Fruit fly (Drosophila melanogaster) whole organism, embryonic: ENCODE data around the gene CG5043.

Experiments
- Atf3 ChIP-seq: fragments of 200-800 bp; sonication (Bioruptor generic); optimal IDR thresholded peaks from 3 replicates; lab custom pipeline; 2016; ENCODE audit warnings: missing biosample characterization, missing genetic modification characterization
- CG10209 ChIP-seq: fragments of 200-800 bp; sonication (Bioruptor generic); optimal IDR thresholded peaks from 3 replicates; lab custom pipeline; 2017; ENCODE audit warnings: missing biosample characterization, mild to moderate bottlenecking, missing genetic modification characterization, missing genetic modification reagents
- CG11456 ChIP-seq: fragments of 200-800 bp; sonication (Bioruptor generic); IDR thresholded peaks from 3 replicates; pipeline ENCODE4 v1.3.6; 2022; ENCODE audit warnings: missing biosample characterization, missing genetic modification characterization
- CG12071 ChIP-seq: fragments of 200-800 bp; sonication (Bioruptor generic); optimal IDR thresholded peaks from 3 replicates; lab custom pipeline; 2018; ENCODE audit warnings: missing biosample characterization, mild to moderate bottlenecking, missing genetic modification characterization
- CG12104 ChIP-seq: fragments of 200-800 bp; sonication (Bioruptor generic); optimal IDR thresholded peaks from 3 replicates; lab custom pipeline; 2016; ENCODE audit warnings: missing biosample characterization, missing genetic modification characterization
- CG12744 ChIP-seq: fragments of 200-800 bp; sonication (Bioruptor generic); optimal IDR thresholded peaks from 2 replicates; lab custom pipeline; 2016; ENCODE audit warnings: missing biosample characterization, missing genetic modification characterization
- CG13894 ChIP-seq: fragments of 200-800 bp; sonication (Bioruptor generic); optimal IDR thresholded peaks from 3 replicates; lab custom pipeline; 2018; ENCODE audit warnings: missing biosample characterization, mild to moderate bottlenecking, missing genetic modification characterization, moderate library complexity
- CG15514 ChIP-seq: fragments of 200-800 bp; sonication (Bioruptor generic); optimal IDR thresholded peaks from 3 replicates; lab custom pipeline; 2017; ENCODE audit warnings: missing biosample characterization, missing genetic modification characterization, mild to moderate bottlenecking, moderate library complexity, missing genetic modification reagents
- CG15601 ChIP-seq: fragments of 200-800 bp; sonication (Bioruptor generic); optimal IDR thresholded peaks from 3 replicates; lab custom pipeline; 2019; ENCODE audit warnings: missing biosample characterization, mild to moderate bottlenecking, missing genetic modification characterization, moderate library complexity
- CG17568 ChIP-seq: fragments of 200-800 bp; sonication (Bioruptor generic); optimal IDR thresholded peaks from 2 replicates; lab custom pipeline; 2018; ENCODE audit warnings: missing biosample characterization, mild to moderate bottlenecking, missing genetic modification characterization, moderate library complexity
- CG17829 ChIP-seq: fragments of 200-800 bp; optimal IDR thresholded peaks from 2 replicates; lab custom pipeline; 2019; ENCODE audit warnings: missing biosample characterization, mild to moderate bottlenecking, missing genetic modification characterization, moderate library complexity
- CG18011 ChIP-seq: fragments of 200-800 bp; sonication (Bioruptor generic); optimal IDR thresholded peaks from 2 replicates; lab custom pipeline; 2017; ENCODE audit warnings: missing biosample characterization, missing genetic modification characterization, mild to moderate bottlenecking, moderate library complexity, missing genotype
- CG18599 ChIP-seq: fragments of 200-800 bp; sonication (Bioruptor generic); optimal IDR thresholded peaks from 3 replicates; lab custom pipeline; 2017; ENCODE audit warnings: missing biosample characterization, missing genetic modification characterization, mild to moderate bottlenecking, moderate library complexity, missing genetic modification reagents
- CG2120 ChIP-seq: fragments of 200-800 bp; sonication (Bioruptor generic); optimal IDR thresholded peaks from 3 replicates; lab custom pipeline; 2016; ENCODE audit warnings: missing biosample characterization, missing genetic modification characterization
- CG31224 ChIP-seq: fragments of 200-800 bp; sonication (Bioruptor generic); IDR thresholded peaks from 2 replicates; pipeline ENCODE4 v1.3.6; 2022; ENCODE audit warnings: missing biosample characterization, missing genetic modification characterization
- CG31365 ChIP-seq: fragments of 200-800 bp; sonication (Bioruptor generic); optimal IDR thresholded peaks from 2 replicates; lab custom pipeline; 2018; ENCODE audit warnings: missing biosample characterization, mild to moderate bottlenecking, missing genetic modification characterization
- CG32767 ChIP-seq: fragments of 200-800 bp; sonication (Bioruptor generic); IDR thresholded peaks from 2 replicates; pipeline ENCODE4 v1.3.6; 2022; ENCODE audit warnings: missing biosample characterization, missing genetic modification characterization
- CG33213 ChIP-seq: fragments of 200-800 bp; sonication (Bioruptor generic); optimal IDR thresholded peaks from 3 replicates; lab custom pipeline; 2016; ENCODE audit warnings: missing biosample characterization, missing genetic modification characterization
- CG3726 ChIP-seq: fragments of 200-800 bp; sonication (Bioruptor generic); IDR thresholded peaks from 3 replicates; pipeline ENCODE4, ENCODE4 v1.3.6; 2022; ENCODE audit warnings: missing biosample characterization, missing genetic modification characterization
- CG6765 ChIP-seq: fragments of 200-800 bp; sonication (Bioruptor generic); optimal IDR thresholded peaks from 3 replicates; lab custom pipeline; 2017; ENCODE audit warnings: missing biosample characterization, mild to moderate bottlenecking, missing genetic modification characterization
- CG7556 ChIP-seq: fragments of 200-800 bp; sonication (Bioruptor generic); optimal IDR thresholded peaks from 2 replicates; lab custom pipeline; 2017; ENCODE audit warnings: missing biosample characterization, mild to moderate bottlenecking, missing genetic modification characterization
- CG8281 ChIP-seq: fragments of 200-800 bp; sonication (Bioruptor generic); optimal IDR thresholded peaks from 2 replicates; lab custom pipeline; 2018; ENCODE audit warnings: missing biosample characterization, mild to moderate bottlenecking, missing genetic modification characterization, moderate library complexity
- Dek ChIP-seq: fragments of 200-800 bp; sonication (Bioruptor generic); optimal IDR thresholded peaks from 3 replicates; lab custom pipeline; 2019; ENCODE audit warnings: missing biosample characterization, mild to moderate bottlenecking, missing genetic modification characterization, moderate library complexity
- Drgx ChIP-seq: fragments of 200-800 bp; sonication (Bioruptor generic); IDR thresholded peaks from 2 replicates; pipeline ENCODE4 v1.3.6; 2022; ENCODE audit warnings: missing biosample characterization, missing genetic modification characterization
- HLH3B ChIP-seq: fragments of 200-800 bp; sonication (Bioruptor generic); IDR thresholded peaks from 2 replicates; pipeline ENCODE4 v1.3.6; 2022; ENCODE audit warnings: missing biosample characterization, missing genetic modification characterization
- Hey ChIP-seq: fragments of 200-800 bp; sonication (Bioruptor generic); optimal IDR thresholded peaks from 3 replicates; lab custom pipeline; 2018; ENCODE audit warnings: missing biosample characterization, mild to moderate bottlenecking, missing genetic modification characterization
- HmgZ ChIP-seq: fragments of 200-800 bp; sonication (Bioruptor generic); optimal IDR thresholded peaks from 2 replicates; lab custom pipeline; 2018; ENCODE audit warnings: missing biosample characterization, mild to moderate bottlenecking, missing genetic modification characterization
- MTF-1 ChIP-seq: fragments of 200-800 bp; sonication (Bioruptor generic); optimal IDR thresholded peaks from 2 replicates; lab custom pipeline; 2018; ENCODE audit warnings: missing biosample characterization, mild to moderate bottlenecking, missing genetic modification characterization, borderline replicate concordance
- Rfx ChIP-seq: fragments of 200-800 bp; sonication (Bioruptor generic); IDR thresholded peaks from 2 replicates; pipeline ENCODE4 v1.3.6; 2022; ENCODE audit warnings: missing biosample characterization, missing genetic modification characterization
- Taf1 ChIP-seq: fragments of 200-800 bp; sonication (Bioruptor generic); IDR thresholded peaks from 2 replicates; pipeline ENCODE4 v1.3.6; 2022; ENCODE audit warnings: missing biosample characterization, missing genetic modification characterization
- Trl ChIP-seq, 3 experiments: fragments of >200 bp in 2 of 3; fragments of 200-800 bp in 1 of 3; sonication (Bioruptor generic) in 1 of 3; optimal IDR thresholded peaks; 2 replicates in 1 of 3; 3 replicates in 2 of 3; lab custom pipeline; 2016 to 2017; ENCODE audit warnings: missing biosample characterization in 1 of 3, missing genetic modification characterization in 1 of 3
- ash1 ChIP-seq: fragments of 200-800 bp; sonication (Bioruptor generic); optimal IDR thresholded peaks from 2 replicates; lab custom pipeline; 2018; ENCODE audit warnings: missing biosample characterization, mild to moderate bottlenecking, missing genetic modification characterization
- bab2 ChIP-seq: fragments of 200-800 bp; sonication (Bioruptor generic); optimal IDR thresholded peaks from 2 replicates; lab custom pipeline; 2016; ENCODE audit warnings: missing biosample characterization, missing genetic modification characterization
- cas ChIP-seq: fragments of 200-800 bp; sonication (Bioruptor generic); IDR thresholded peaks from 2 replicates; pipeline ENCODE4 v1.3.6; 2022; ENCODE audit warnings: missing biosample characterization, missing genetic modification characterization
- cg ChIP-seq: fragments of 200-800 bp; sonication (Bioruptor generic); optimal IDR thresholded peaks from 3 replicates; lab custom pipeline; 2019; ENCODE audit warnings: missing biosample characterization, mild to moderate bottlenecking, missing genetic modification characterization, moderate library complexity
- cwo ChIP-seq: fragments of 200-800 bp; sonication (Bioruptor generic); optimal IDR thresholded peaks from 3 replicates; lab custom pipeline; 2017; ENCODE audit warnings: missing biosample characterization, missing genetic modification characterization, mild to moderate bottlenecking, moderate library complexity, missing genetic modification reagents
- eve ChIP-seq, 2 experiments: fragments of >200 bp; optimal IDR thresholded peaks; 2 replicates each; lab custom pipeline; 2017; ENCODE audit warnings: missing biosample characterization in 2 of 2, missing genetic modification characterization in 2 of 2
- fd3F ChIP-seq: fragments of 200-800 bp; sonication (Bioruptor generic); optimal IDR thresholded peaks from 2 replicates; lab custom pipeline; 2018; ENCODE audit warnings: missing biosample characterization, mild to moderate bottlenecking, missing genetic modification characterization, moderate library complexity
- fd96Cb ChIP-seq: fragments of 200-800 bp; sonication (Bioruptor generic); optimal IDR thresholded peaks from 2 replicates; lab custom pipeline; 2018; ENCODE audit warnings: missing biosample characterization, mild to moderate bottlenecking, missing genetic modification characterization, moderate library complexity
- ftz-f1 ChIP-seq: fragments of 200-800 bp; sonication (Bioruptor generic); optimal IDR thresholded peaks from 2 replicates; lab custom pipeline; 2016; ENCODE audit warnings: missing biosample characterization, missing genetic modification characterization
- grau ChIP-seq: fragments of 200-800 bp; optimal IDR thresholded peaks from 3 replicates; lab custom pipeline; 2019; ENCODE audit warnings: missing biosample characterization, mild to moderate bottlenecking, missing genetic modification characterization, moderate library complexity
- gsb-n ChIP-seq: fragments of 200-800 bp; sonication (Bioruptor generic); optimal IDR thresholded peaks from 3 replicates; lab custom pipeline; 2018; ENCODE audit warnings: missing biosample characterization, mild to moderate bottlenecking, missing genetic modification characterization
- h ChIP-seq: fragments of >200 bp; optimal IDR thresholded peaks from 2 replicates; lab custom pipeline; 2017
- kay ChIP-seq: fragments of 200-800 bp; sonication (Bioruptor generic); optimal IDR thresholded peaks from 2 replicates; lab custom pipeline; 2016; ENCODE audit warnings: missing biosample characterization, missing genetic modification characterization
- p53 ChIP-seq: fragments of 200-800 bp; sonication (Bioruptor generic); optimal IDR thresholded peaks from 2 replicates; lab custom pipeline; 2016; ENCODE audit warnings: missing biosample characterization, missing genetic modification characterization
- pfk ChIP-seq: fragments of 200-800 bp; sonication (Bioruptor generic); optimal IDR thresholded peaks from 2 replicates; lab custom pipeline; 2018; ENCODE audit warnings: missing biosample characterization, mild to moderate bottlenecking, missing genetic modification characterization, moderate library complexity
- ranshi ChIP-seq: fragments of 200-800 bp; sonication (Bioruptor generic); IDR thresholded peaks from 2 replicates; pipeline ENCODE4 v1.3.6; 2022; ENCODE audit warnings: missing biosample characterization, missing genetic modification characterization
- sob ChIP-seq: fragments of 200-800 bp; sonication (Bioruptor generic); IDR thresholded peaks from 2 replicates; pipeline ENCODE4 v1.3.6; 2022; ENCODE audit warnings: missing biosample characterization, missing genetic modification characterization
- tup ChIP-seq: fragments of 200-800 bp; sonication (Bioruptor generic); optimal IDR thresholded peaks from 2 replicates; lab custom pipeline; 2016; ENCODE audit warnings: missing biosample characterization, mild to moderate bottlenecking, missing genetic modification characterization, moderate library complexity
- wdn ChIP-seq: fragments of 200-800 bp; sonication (Bioruptor generic); IDR thresholded peaks from 2 replicates; pipeline ENCODE4 v1.3.6; 2022; ENCODE audit warnings: missing biosample characterization, missing genetic modification characterization

The CG5043 gene

dm6 chr2L:17470630-17471029 lies 37.0 kb downstream of the CG5043 start (continued):
- TF ChIP-seq eve (GFP tag; optimal IDR thresholded peaks at IDR 0.05; lab: Kevin White, UChicago) (no peak), CG32767 (GFP tag; lab: Robert Waterston, UW) (no peak), CG17568 (GFP tag; lab: Kevin White, UChicago) (peak; percentile 70), tup (GFP tag; lab: Kevin White, UChicago) (peak; percentile 14), Dek (tag; lab: Kevin White, UChicago) (peak; percentile 69), bab2 (GFP tag; lab: Kevin White, UChicago) (peak; percentile 52), Trl (optimal IDR thresholded peaks at IDR 0.05; lab: Kevin White, UChicago) (no peak), Trl (GFP tag; optimal IDR thresholded peaks at IDR 0.05; lab: Kevin White, UChicago) (peak; percentile 74), cwo (GFP tag; lab: Kevin White, UChicago) (peak; percentile 62), CG15514 (GFP tag; lab: Kevin White, UChicago) (peak; percentile 86), CG7556 (GFP tag; lab: Kevin White, UChicago) (peak; percentile 52), CG3726 (GFP tag; lab: Robert Waterston, UW) (no peak), sob (peak; percentile 78; the same call in 1 of the 2 replicates), CG11456 (peak; percentile 73; the same call in 1 of the 3 replicates), fd3F (GFP tag; lab: Kevin White, UChicago) (peak; percentile 89), Drgx (GFP tag; lab: Robert Waterston, UW) (no peak), CG6765 (GFP tag; lab: Kevin White, UChicago) (peak; percentile 77), wdn (GFP tag; lab: Robert Waterston, UW) (peak; percentile 47; the same call in 1 of the 2 replicates), fd96Cb (no peak), CG18599 (GFP tag; lab: Kevin White, UChicago) (peak; percentile 92), pfk (GFP tag; lab: Kevin White, UChicago) (peak; percentile 16), CG12071 (GFP tag; lab: Kevin White, UChicago) (peak; percentile 69), kay (GFP tag; lab: Kevin White, UChicago) (peak; percentile 7), h (lab: Kevin White, UChicago) (no peak), CG13894 (peak; percentile 79), CG31365 (tag; lab: Kevin White, UChicago) (peak; percentile 37), CG12104 (GFP tag; lab: Kevin White, UChicago) (peak; percentile 33), CG33213 (GFP tag; lab: Kevin White, UChicago) (peak; percentile 22), MTF-1 (GFP tag; lab: Kevin White, UChicago) (peak; percentile 28), Hey (tag; lab: Kevin White, UChicago) (peak; percentile 43), CG18011 (peak; percentile 57), ash1 (GFP tag; lab: Kevin White, UChicago) (peak; percentile 52), CG12744 (GFP tag; lab: Kevin White, UChicago) (peak; percentile 78), grau (tag; lab: Kevin White, UChicago) (peak; percentile 54), HmgZ (tag; lab: Kevin White, UChicago) (peak; percentile 62), CG2120 (GFP tag; lab: Kevin White, UChicago) (peak; percentile 83), CG15601 (tag; lab: Kevin White, UChicago) (no peak), ranshi (GFP tag; lab: Robert Waterston, UW) (peak; percentile 32; the same call in 1 of the 2 replicates), Rfx (GFP tag; lab: Robert Waterston, UW) (peak; percentile 78)

- TF ChIP-seq Taf1 (GFP tag; lab: Robert Waterston, UW) (no peak), grau (tag; lab: Kevin White, UChicago) (peak; percentile 4), cas (GFP tag; lab: Robert Waterston, UW) (no peak), ftz-f1 (GFP tag; lab: Kevin White, UChicago) (no peak), cg (GFP tag; lab: Kevin White, UChicago) (peak; percentile 37), CG10209 (no peak), HmgZ (tag; lab: Kevin White, UChicago) (peak; percentile 11), CG17829 (tag; lab: Kevin White, UChicago) (no peak), HLH3B (GFP tag; lab: Robert Waterston, UW) (no peak), Atf3 (GFP tag; lab: Kevin White, UChicago) (no peak), CG18011 (peak; percentile 10), gsb-n (tag; lab: Kevin White, UChicago) (no peak), p53 (GFP tag; lab: Kevin White, UChicago) (no peak), CG31224 (GFP tag; lab: Robert Waterston, UW) (no peak), CG8281 (tag; lab: Kevin White, UChicago) (no peak), CG2120 (GFP tag; lab: Kevin White, UChicago) (peak; percentile 11)
Measured at dm6 chr2L:17471524-17471923, 37.9 kb downstream of the CG5043 start, which contains the start of gene Sgt. Gene Sgt, plus strand, starts transcription at chr2L:17471603.
